Worm (Caenorhabditis elegans): ENCODE measurements around the gene C04C3.4.
A peak's percentile ranks its signal among the peaks of the same experiment; 100 is the strongest.
"Not testable (repeated sequence)": the region's sequence is repeated elsewhere in the genome, so short reads cannot be mapped to it uniquely, and the experiment has no call there.

Gene C04C3.4

ce11 chrIV:3394066-3394465, at the start of gene C04C3.4:
Gene C04C3.4 (plus strand): TSS chrIV:3394366.
- not testable (repeated sequence) for TF ChIP-seq daf-16 (GFP tag; optimal IDR thresholded peaks at IDR 0.05); daf-16 (tag; optimal IDR thresholded peaks at IDR 0.05); lsy-2 (tag; optimal IDR thresholded peaks at IDR 0.05); ZK337.2 (GFP tag; IDR thresholded peaks at IDR 0.05)

- TF ChIP-seq aha-1 (tag) (peak; percentile 96), set-16 (GFP tag; IDR thresholded peaks at IDR 0.05) (peak; percentile 20; the same call in 1 of the 2 replicates), zip-11 (GFP tag; IDR thresholded peaks at IDR 0.05) (no peak), nhr-42 (GFP tag; IDR thresholded peaks at IDR 0.05) (no peak), sdz-12 (GFP tag; optimal IDR thresholded peaks at IDR 0.05) (no peak)
Measured at ce11 chrIV:3345484-3345883, 48.7 kb upstream of the C04C3.4 start.

- peak; percentile 69 for TF ChIP-seq set-16 (GFP tag; IDR thresholded peaks at IDR 0.05)
- TF ChIP-seq nhr-102 (tag; optimal IDR thresholded peaks at IDR 0.05), result no peak
- TF ChIP-seq lin-1 (GFP tag; IDR thresholded peaks at IDR 0.05), result no peak
Measured at ce11 chrIV:3348334-3348733, 45.8 kb upstream of the C04C3.4 start.

ce11 chrIV:3349977-3350580, 44.1 kb upstream of the C04C3.4 start, which contains the start of gene elks-1:
Gene elks-1 (minus strand): TSS chrIV:3350027.
- TF ChIP-seq lin-38 (GFP tag; IDR thresholded peaks at IDR 0.05) (no peak), dpl-1 (GFP tag; optimal IDR thresholded peaks at IDR 0.05) (no peak), hif-1 (tag; optimal IDR thresholded peaks at IDR 0.05) (no peak), madf-9 (GFP tag; conservative IDR thresholded peaks at IDR 0.05) (peak; percentile 14; the same call in 1 of the 2 replicates), set-16 (GFP tag; IDR thresholded peaks at IDR 0.05) (0 out of 2 replicates have a peak, but pooled peaks have one; percentile 9), tra-1 (GFP tag; IDR thresholded peaks at IDR 0.05) (no peak), mes-2 (tag; optimal IDR thresholded peaks at IDR 0.05; ENCODE audit: poor library complexity, severe bottlenecking) (peak; percentile 49), nhr-41 (GFP tag; IDR thresholded peaks at IDR 0.05) (no peak), pha-4 (GFP tag; IDR thresholded peaks at IDR 0.05) (no peak), pha-4 (tag; optimal IDR thresholded peaks at IDR 0.05) (peak; percentile 2), egl-27 (tag; optimal IDR thresholded peaks at IDR 0.05) (no peak)

DNA sequence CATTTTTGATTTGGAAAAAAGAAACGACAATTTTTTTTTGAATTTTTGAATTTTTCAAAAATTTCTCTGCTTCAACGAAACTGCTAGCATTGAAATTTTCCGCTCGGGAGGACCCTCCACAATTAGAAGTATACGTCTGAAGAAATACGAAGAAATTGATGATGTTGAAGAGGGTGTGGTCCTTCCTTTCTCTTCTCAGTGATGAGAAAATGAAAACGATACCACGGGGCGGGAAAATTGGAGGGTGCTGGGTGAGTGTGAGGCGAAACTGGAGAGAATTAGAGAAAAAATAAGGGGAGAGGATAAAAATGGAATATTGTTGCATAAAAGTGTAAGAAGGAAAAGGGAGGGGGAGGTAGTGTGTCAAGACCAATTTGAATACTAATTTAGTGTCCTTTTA, 42.1 kb upstream of the C04C3.4 start:
- TF ChIP-seq lin-13 (GFP tag; optimal IDR thresholded peaks at IDR 0.05), result no peak
- no peak for TF ChIP-seq sdz-12 (GFP tag; optimal IDR thresholded peaks at IDR 0.05)
- TF ChIP-seq daf-12 (tag; optimal IDR thresholded peaks at IDR 0.05), result no peak
- TF ChIP-seq unc-130 (GFP tag; optimal IDR thresholded peaks at IDR 0.05), result no peak
- TF ChIP-seq dmd-9 (GFP tag; IDR thresholded peaks at IDR 0.05), result no peak
- TF ChIP-seq zip-2 (tag; optimal IDR thresholded peaks at IDR 0.05), result no peak
- TF ChIP-seq nhr-237 (tag; optimal IDR thresholded peaks at IDR 0.05), result no peak
- no peak for TF ChIP-seq lin-39 (tag; optimal IDR thresholded peaks at IDR 0.05)

ce11 chrIV:3354757-3355156, 39.4 kb upstream of the C04C3.4 start, which contains the start of gene F42A6.1:
Gene F42A6.1 (plus strand): TSS chrIV:3355057.
- TF ChIP-seq egl-43 (GFP tag; IDR thresholded peaks at IDR 0.05) (no peak), nhr-25 (tag; optimal IDR thresholded peaks at IDR 0.05; ENCODE audit: borderline replicate concordance, insufficient read depth) (no peak), aha-1 (tag) (peak; percentile 16), zag-1 (tag; optimal IDR thresholded peaks at IDR 0.05) (no peak), nhr-42 (GFP tag; IDR thresholded peaks at IDR 0.05) (no peak), daf-12 (tag; optimal IDR thresholded peaks at IDR 0.05) (no peak), nhr-111 (GFP tag; optimal IDR thresholded peaks at IDR 0.05) (no peak), attf-4 (tag; optimal IDR thresholded peaks at IDR 0.05) (no peak), nhr-11 (tag; optimal IDR thresholded peaks at IDR 0.05) (no peak)
